Worm (Caenorhabditis elegans) whole organism, L4/young adult: Measurements from ENCODE around the gene W06G6.9.

Experiments used
- W03F9.2 ChIP-seq: fragments of 150-350 bp; optimal IDR thresholded peaks from 2 replicates; lab custom pipeline; 2014; ENCODE audit warnings: missing biosample characterization, missing genetic modification characterization
- dao-5 ChIP-seq: sonication (generic microtip); optimal IDR thresholded peaks from 2 replicates; lab custom pipeline; 2016; ENCODE audit warnings: missing genotype, missing genetic modification characterization, moderate library complexity, missing compliant biosample characterization
- him-1 ChIP-seq: sonication (generic microtip); optimal IDR thresholded peaks from 2 replicates; lab custom pipeline; 2016; ENCODE audit warnings: missing genotype, missing genetic modification reagents, missing genetic modification characterization, missing compliant biosample characterization

DNA sequence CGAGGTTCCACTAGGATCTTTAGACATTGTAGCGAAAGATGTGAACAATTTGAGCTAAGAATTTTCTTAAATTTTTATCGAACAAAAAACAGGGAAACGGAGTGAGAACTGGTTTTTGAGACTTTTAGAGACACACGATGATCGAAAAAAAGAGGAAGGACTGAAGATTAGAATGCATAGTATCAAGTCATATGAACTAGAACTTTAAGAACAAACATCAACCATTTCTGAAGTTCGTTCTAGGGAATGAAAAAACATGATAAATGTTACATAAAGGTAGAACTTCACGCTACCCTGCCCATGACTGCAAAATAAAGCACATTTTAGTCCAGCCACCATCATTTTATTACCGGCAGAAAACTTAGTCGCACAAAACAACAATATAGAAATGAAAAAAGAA is at the start of gene W06G6.9:
- TF ChIP-seq dao-5 (tag; lab: Kevin White, UChicago) (no peak), him-1 (no peak), W03F9.2 (tag; lab: Kevin White, UChicago) (no peak)
